Worm (Caenorhabditis elegans) whole organism, L3 larva: ENCODE measurements around the gene pld-1.
A peak's percentile ranks its signal among the peaks of the same experiment; 100 is the strongest.

Experiments used
- R02D3.7 ChIP-seq: fragments of 150-350 bp; optimal IDR thresholded peaks from 2 replicates; lab custom pipeline; 2014; ENCODE audit warnings: missing biosample characterization, missing genetic modification characterization
- ZK546.5 ChIP-seq: sonication (generic microtip); optimal IDR thresholded peaks from 2 replicates; lab custom pipeline; 2017; ENCODE audit warnings: missing biosample characterization, missing genetic modification characterization
- ceh-16 ChIP-seq: sonication (generic microtip); optimal IDR thresholded peaks from 2 replicates; lab custom pipeline; 2017; ENCODE audit warnings: missing biosample characterization, missing genetic modification characterization
- ceh-28 ChIP-seq: fragments of 150-350 bp; optimal IDR thresholded peaks from 2 replicates; lab custom pipeline; 2014; ENCODE audit warnings: missing biosample characterization, missing genetic modification reagents, missing genetic modification characterization
- egl-27 ChIP-seq: sonication (generic microtip); optimal IDR thresholded peaks from 4 replicates; lab custom pipeline; 2017; ENCODE audit warnings: missing biosample characterization, missing genetic modification reagents, missing genetic modification characterization
- elt-1 ChIP-seq: fragments of 150-350 bp; optimal IDR thresholded peaks from 2 replicates; lab custom pipeline; 2014; ENCODE audit warnings: missing biosample characterization, missing genetic modification characterization
- elt-2 ChIP-seq: sonication (generic microtip); optimal IDR thresholded peaks from 2 replicates; lab custom pipeline; 2016; ENCODE audit warnings: missing genetic modification reagents, mild to moderate bottlenecking, missing genetic modification characterization, missing compliant biosample characterization
- elt-3 ChIP-seq, 3 experiments: fragments of 150-350 bp in 1 of 3; sonication (generic microtip) in 2 of 3; optimal IDR thresholded peaks; 2 replicates in 2 of 3; 4 replicates in 1 of 3; lab custom pipeline; 2014 to 2017; ENCODE audit warnings: missing biosample characterization in 3 of 3, missing genetic modification characterization in 3 of 3
- eor-1 ChIP-seq, 2 experiments: fragments of 150-350 bp; optimal IDR thresholded peaks; 2 replicates each; lab custom pipeline; 2014 to 2018; ENCODE audit warnings: missing biosample characterization in 2 of 2, missing genetic modification characterization in 2 of 2
- fkh-10 ChIP-seq: sonication (generic microtip); optimal IDR thresholded peaks from 2 replicates; lab custom pipeline; 2017; ENCODE audit warnings: missing biosample characterization, missing genetic modification reagents, missing genetic modification characterization
- fos-1 ChIP-seq: fragments of 150-350 bp; optimal IDR thresholded peaks from 2 replicates; lab custom pipeline; 2014; ENCODE audit warnings: missing biosample characterization, missing genetic modification characterization
- jun-1 ChIP-seq: fragments of 150-350 bp; optimal IDR thresholded peaks from 2 replicates; lab custom pipeline; 2014; ENCODE audit warnings: missing biosample characterization, missing genetic modification reagents, missing genetic modification characterization
- lin-39 ChIP-seq: fragments of 150-350 bp; optimal IDR thresholded peaks from 2 replicates; lab custom pipeline; 2018; ENCODE audit warnings: missing biosample characterization, missing genetic modification reagents, missing genetic modification characterization
- lsy-12 ChIP-seq: sonication (generic microtip); optimal IDR thresholded peaks from 2 replicates; lab custom pipeline; 2016; ENCODE audit warnings: mild to moderate bottlenecking, missing genetic modification characterization, missing compliant biosample characterization
- mml-1 ChIP-seq: fragments of 150-350 bp; sonication (generic microtip); optimal IDR thresholded peaks from 3 replicates; lab custom pipeline; 2014; ENCODE audit warnings: missing biosample characterization, missing genetic modification characterization
- nfya-1 ChIP-seq: sonication (generic microtip); optimal IDR thresholded peaks from 2 replicates; lab custom pipeline; 2017; ENCODE audit warnings: missing genetic modification characterization, mild to moderate bottlenecking, missing compliant biosample characterization, antibody characterized with exemption, moderate library complexity; ENCODE audit not compliant: insufficient read depth
- nhr-11 ChIP-seq: fragments of 150-350 bp; optimal IDR thresholded peaks from 2 replicates; lab custom pipeline; 2014; ENCODE audit warnings: missing biosample characterization, missing genetic modification characterization
- nhr-23 ChIP-seq: fragments of 150-350 bp; optimal IDR thresholded peaks from 2 replicates; lab custom pipeline; 2014; ENCODE audit warnings: missing biosample characterization, missing genetic modification reagents, missing genetic modification characterization
- nhr-237 ChIP-seq: fragments of 150-350 bp; optimal IDR thresholded peaks from 2 replicates; lab custom pipeline; 2014; ENCODE audit warnings: missing biosample characterization, missing genetic modification characterization
- nhr-25 ChIP-seq: sonication (generic microtip); optimal IDR thresholded peaks from 2 replicates; lab custom pipeline; 2017; ENCODE audit warnings: missing biosample characterization, missing genetic modification characterization
- nhr-28 ChIP-seq: fragments of 150-350 bp; optimal IDR thresholded peaks from 2 replicates; lab custom pipeline; 2014; ENCODE audit warnings: missing biosample characterization, missing genetic modification characterization
- nhr-43 ChIP-seq: sonication (generic microtip); optimal IDR thresholded peaks from 2 replicates; lab custom pipeline; 2016; ENCODE audit warnings: mild to moderate bottlenecking, missing genetic modification characterization, missing compliant biosample characterization; ENCODE audit not compliant: poor library complexity, severe bottlenecking
- nhr-67 ChIP-seq: fragments of 150-350 bp; optimal IDR thresholded peaks from 2 replicates; lab custom pipeline; 2014; ENCODE audit warnings: missing biosample characterization, missing genetic modification characterization
- pha-4 ChIP-seq: fragments of 150-350 bp; optimal IDR thresholded peaks from 2 replicates; lab custom pipeline; 2014; ENCODE audit warnings: missing biosample characterization, missing genetic modification reagents, missing genetic modification characterization
- pqm-1 ChIP-seq: fragments of 150-350 bp; optimal IDR thresholded peaks from 2 replicates; lab custom pipeline; 2017; ENCODE audit warnings: missing biosample characterization, missing genetic modification characterization, inconsistent platforms
- tbx-2 ChIP-seq: sonication (generic microtip); optimal IDR thresholded peaks from 2 replicates; lab custom pipeline; 2016; ENCODE audit warnings: mild to moderate bottlenecking, missing genetic modification characterization, missing compliant biosample characterization
- unc-39 ChIP-seq: sonication (generic microtip); optimal IDR thresholded peaks from 4 replicates; lab custom pipeline; 2017; ENCODE audit warnings: missing biosample characterization, missing genetic modification characterization
- unc-62 ChIP-seq: fragments of 150-350 bp; sonication (generic microtip); optimal IDR thresholded peaks from 4 replicates; lab custom pipeline; 2014; ENCODE audit warnings: missing biosample characterization, missing genetic modification reagents, missing genetic modification characterization
- zag-1 ChIP-seq: fragments of 150-350 bp; optimal IDR thresholded peaks from 2 replicates; lab custom pipeline; 2014; ENCODE audit warnings: missing biosample characterization, missing genetic modification characterization
- ztf-4 ChIP-seq: fragments of 150-350 bp; optimal IDR thresholded peaks from 2 replicates; lab custom pipeline; 2014; ENCODE audit warnings: missing biosample characterization, missing genetic modification characterization

The pld-1 gene

DNA sequence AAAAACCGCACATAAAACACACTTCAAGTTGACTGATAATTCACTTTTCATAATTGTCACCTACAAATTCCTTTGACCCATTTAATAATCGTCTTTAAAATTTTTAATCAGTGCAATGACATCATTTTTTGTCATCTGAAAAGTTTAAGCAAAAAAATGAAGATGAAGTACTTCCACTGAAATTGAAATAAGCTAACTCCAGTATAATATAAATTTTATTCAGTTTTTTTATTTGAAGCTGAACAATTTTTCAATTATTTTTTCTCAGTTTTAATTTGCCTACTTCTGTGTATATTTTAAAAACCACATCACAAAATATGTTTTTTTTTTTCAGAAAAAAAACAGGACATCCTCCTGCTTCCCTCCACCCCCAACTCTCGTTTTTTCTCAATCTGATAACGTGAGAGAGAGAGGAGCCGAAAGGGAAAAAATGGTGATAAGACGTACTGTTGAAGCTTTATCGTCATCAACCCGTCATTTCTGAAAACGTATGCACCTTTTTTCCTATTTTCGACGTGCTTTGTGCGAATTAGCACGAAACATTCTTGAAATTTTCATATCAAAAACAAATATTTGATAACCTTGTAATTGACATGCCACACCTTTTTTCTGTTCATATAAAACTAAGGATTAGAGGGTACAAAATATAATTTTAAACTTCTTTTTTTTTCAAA lies 12.4 kb upstream of the pld-1 start, which contains the start of the genes C04G6.11 and mpk-2:
Gene C04G6.11, minus strand, starts transcription at position 51 of the 674 bp plus-strand sequence.
Gene mpk-2, plus strand, starts transcription at position 335 of the 674 bp plus-strand sequence.
- TF ChIP-seq egl-27 (tag; lab: Kevin White, UChicago) (no peak), ztf-4 (tag; lab: Kevin White, UChicago) (no peak), lsy-12 (tag; lab: Kevin White, UChicago) (no peak), zag-1 (tag; lab: Kevin White, UChicago) (no peak), nhr-23 (tag; lab: Kevin White, UChicago) (no peak), jun-1 (tag; lab: Kevin White, UChicago) (peak; percentile 33), elt-2 (tag; lab: Kevin White, UChicago) (peak; percentile 99), tbx-2 (no peak), nhr-43 (tag; lab: Kevin White, UChicago) (no peak), nhr-67 (tag; lab: Kevin White, UChicago) (no peak), pha-4 (tag; lab: Kevin White, UChicago) (peak; percentile 27), pqm-1 (tag; lab: Kevin White, UChicago) (peak; percentile 42)
- TF ChIP-seq, all 47 proteins: peak for 4

DNA sequence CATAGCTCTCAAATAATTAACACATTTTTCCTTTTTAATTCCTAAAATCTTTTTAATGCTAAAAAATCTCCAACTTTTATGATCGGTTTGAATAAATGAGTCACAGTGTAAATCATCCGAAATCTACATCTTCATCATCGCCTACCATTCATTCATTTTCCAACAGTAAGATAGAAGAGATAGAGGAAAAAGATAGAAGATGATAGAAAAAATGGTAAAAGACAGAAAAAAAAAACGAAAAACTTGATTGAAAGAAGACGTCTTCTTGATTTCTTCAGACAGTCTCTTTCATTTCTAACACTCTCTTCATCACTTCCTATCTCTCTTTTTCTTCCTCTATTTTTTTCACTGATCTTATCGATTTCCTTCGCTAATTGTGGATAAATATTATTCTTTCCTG lies 11.7 kb upstream of the pld-1 start:
- TF ChIP-seq elt-1 (peak; percentile 88), elt-3 (tag; optimal IDR thresholded peaks at IDR 0.05; lab: Kevin White, UChicago) (no peak), ceh-16 (tag; lab: Kevin White, UChicago) (no peak), nhr-25 (tag; lab: Kevin White, UChicago) (peak; percentile 3)

DNA sequence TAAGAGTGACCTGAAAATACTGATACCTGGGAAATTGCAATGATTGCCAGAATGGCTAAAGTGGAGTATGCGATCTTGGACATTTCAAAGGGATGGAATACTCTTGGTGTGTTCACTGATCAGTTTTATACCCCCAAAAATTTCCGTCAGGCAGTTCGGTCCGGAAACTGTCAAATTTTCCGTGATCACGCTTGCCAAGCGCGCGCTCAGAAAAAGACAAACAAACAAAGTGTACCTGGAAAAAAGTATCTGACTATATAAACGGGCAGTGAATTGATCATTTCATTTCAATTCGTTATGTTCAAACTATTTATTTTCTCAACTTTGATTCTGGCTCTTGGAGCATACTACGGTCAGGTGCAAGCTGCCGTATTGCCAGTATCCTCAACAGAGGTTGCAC lies 10.2 kb upstream of the pld-1 start, which contains the start of the genes idpb-3 and idpb-1:
Gene idpb-3, minus strand, starts transcription at position 101 of the 400 bp plus-strand sequence.
Gene idpb-1, plus strand, starts transcription at position 284 of the 400 bp plus-strand sequence.
- TF ChIP-seq jun-1 (tag; lab: Kevin White, UChicago) = no peak
- no peak for TF ChIP-seq ceh-28 (tag; lab: Kevin White, UChicago)
- TF ChIP-seq elt-2 (tag; lab: Kevin White, UChicago) = no peak
- no peak for TF ChIP-seq fkh-10
- TF ChIP-seq nhr-237 (tag; lab: Kevin White, UChicago) = no peak
- TF ChIP-seq unc-62 (GFP tag; lab: Kevin White, UChicago) = no peak
- TF ChIP-seq nhr-25 (tag; lab: Kevin White, UChicago) = no peak
- TF ChIP-seq lin-39 (tag; lab: Kevin White, UChicago) = no peak
- TF ChIP-seq R02D3.7 (tag; lab: Kevin White, UChicago) = no peak
- no peak for TF ChIP-seq mml-1 (tag; lab: Kevin White, UChicago)

ce11 chrII:5099649-5100048 lies 8.2 kb upstream of the pld-1 start, which contains the start of gene C04G6.6:
Gene C04G6.6, minus strand, starts transcription at chrII:5099749.
- no peak for TF ChIP-seq R02D3.7 (tag; lab: Kevin White, UChicago)
- no peak for TF ChIP-seq unc-39 (tag; lab: Kevin White, UChicago)
- no peak for TF ChIP-seq nhr-11 (tag; lab: Kevin White, UChicago)
- TF ChIP-seq ztf-4 (tag; lab: Kevin White, UChicago) = no peak
- TF ChIP-seq nhr-23 (tag; lab: Kevin White, UChicago) = no peak
- TF ChIP-seq nhr-28 (tag; lab: Kevin White, UChicago) = no peak
- no peak for TF ChIP-seq fos-1 (tag; lab: Kevin White, UChicago)
- no peak for TF ChIP-seq nhr-237 (tag; lab: Kevin White, UChicago)
- TF ChIP-seq ZK546.5 (tag; lab: Kevin White, UChicago) = no peak
- TF ChIP-seq elt-1 = no peak

ce11 chrII:5099034-5099433 lies 7.5 kb upstream of the pld-1 start:
- TF ChIP-seq nhr-11 (tag; lab: Kevin White, UChicago) (no peak), unc-62 (GFP tag; lab: Kevin White, UChicago) (no peak), nfya-1 (tag; lab: Kevin White, UChicago) (peak; percentile 86), eor-1 (tag; optimal IDR thresholded peaks at IDR 0.05; lab: Kevin White, UChicago) (no peak), nhr-67 (tag; lab: Kevin White, UChicago) (no peak)
- TF ChIP-seq, all 47 proteins: peak for 1
